Fruit fly (Drosophila melanogaster): ENCODE measurements around the gene CG42831.

DNA sequence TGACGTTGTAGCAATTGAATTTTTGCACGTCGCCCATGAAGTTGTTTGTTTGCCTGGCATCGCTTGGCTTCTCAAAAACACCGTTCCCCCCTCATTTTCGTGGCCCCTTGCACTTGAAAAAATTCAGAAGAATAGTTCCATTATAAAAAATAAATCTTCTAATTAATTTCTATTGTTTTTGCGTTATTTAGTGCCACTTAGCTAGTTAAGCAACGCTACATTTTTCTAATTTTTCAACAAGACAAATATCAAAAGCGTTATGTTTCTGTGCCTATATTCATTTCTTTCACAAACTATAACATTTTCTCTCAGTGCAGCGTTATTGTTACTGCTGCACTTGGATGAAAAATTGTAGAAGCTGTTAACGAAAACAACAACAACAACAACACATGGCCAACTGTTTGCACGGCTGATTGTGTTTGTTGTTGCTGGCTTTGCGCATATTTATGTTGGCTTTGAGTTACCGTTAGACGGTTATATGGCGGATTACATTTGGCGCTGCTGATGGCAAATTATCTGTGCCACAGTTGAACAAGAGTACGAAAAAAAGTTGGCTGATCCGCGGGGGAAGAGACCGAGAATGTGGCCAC lies 20.6 kb upstream of the CG42831 start:
- TF ChIP-seq Eip93F (GFP tag; optimal IDR thresholded peaks at IDR 0.05) (no peak), CG9139 (GFP tag; optimal IDR thresholded peaks at IDR 0.05) (no peak), salr (GFP tag; optimal IDR thresholded peaks at IDR 0.05) (peak in 1 of 2 experiments; percentile 87)

Data from whole organism, prepupa.